Worm (Caenorhabditis elegans) whole organism, L4 larva: ENCODE measurements around the gene Y41G9A.6.

Source experiments
- D1046.2 ChIP-seq: fragments of 200-800 bp; sonication (Bioruptor generic); IDR thresholded peaks from 2 replicates; pipeline ENCODE4 v1.3.6; 2022; ENCODE audit warnings: missing genetic modification characterization, missing compliant biosample characterization
- F37D6.2 ChIP-seq: sonication (generic microtip); optimal IDR thresholded peaks from 2 replicates; lab custom pipeline; 2016; ENCODE audit warnings: mild to moderate bottlenecking, missing genetic modification characterization, missing compliant biosample characterization
- ceh-82 ChIP-seq: sonication (generic microtip); optimal IDR thresholded peaks from 2 replicates; lab custom pipeline; 2017; ENCODE audit warnings: missing biosample characterization, missing genetic modification characterization
- ctbp-1 ChIP-seq: fragments of 200-800 bp; sonication (Bioruptor generic); IDR thresholded peaks from 2 replicates; pipeline ENCODE4 v1.3.6; 2022; ENCODE audit warnings: missing genetic modification reagents, missing genetic modification characterization, missing compliant biosample characterization
- daf-16 ChIP-seq, 3 experiments: sonication (generic microtip); optimal IDR thresholded peaks; 2 replicates each; lab custom pipeline; 2016 to 2017; ENCODE audit warnings: missing genetic modification characterization in 3 of 3, missing genetic modification reagents in 3 of 3, mild to moderate bottlenecking in 2 of 3, missing compliant biosample characterization in 2 of 3, missing biosample characterization in 1 of 3, moderate library complexity in 1 of 3
- dmd-6 ChIP-seq: fragments of 200-800 bp; sonication (Bioruptor generic); IDR thresholded peaks from 2 replicates; pipeline ENCODE4 v1.3.6; 2022; ENCODE audit warnings: missing genetic modification reagents, missing genetic modification characterization, missing compliant biosample characterization
- dmd-9 ChIP-seq: fragments of 200-800 bp; sonication (Bioruptor generic); IDR thresholded peaks from 2 replicates; pipeline ENCODE4 v1.3.6; 2022; ENCODE audit warnings: missing genetic modification reagents, missing genetic modification characterization, missing compliant biosample characterization
- duxl-1 ChIP-seq: sonication (generic microtip); optimal IDR thresholded peaks from 2 replicates; lab custom pipeline; 2016; ENCODE audit warnings: mild to moderate bottlenecking, missing genetic modification characterization, moderate library complexity, missing compliant biosample characterization; ENCODE audit not compliant: poor library complexity
- dve-1 ChIP-seq: sonication (generic microtip); optimal IDR thresholded peaks from 2 replicates; lab custom pipeline; 2017; ENCODE audit warnings: antibody characterized with exemption, mild to moderate bottlenecking, missing genetic modification characterization, missing compliant biosample characterization; ENCODE audit not compliant: insufficient read depth
- egl-27 ChIP-seq: sonication (generic microtip); optimal IDR thresholded peaks from 3 replicates; lab custom pipeline; 2017; ENCODE audit warnings: missing biosample characterization, missing genetic modification reagents, missing genetic modification characterization
- egl-43 ChIP-seq: fragments of 200-800 bp; sonication (Bioruptor generic); IDR thresholded peaks from 2 replicates; pipeline ENCODE4 v1.3.6; 2022; ENCODE audit warnings: missing genetic modification reagents, missing genetic modification characterization, missing compliant biosample characterization
- hif-1 ChIP-seq, 2 experiments: sonication (generic microtip); optimal IDR thresholded peaks; 2 replicates each; lab custom pipeline; 2016 to 2017; ENCODE audit warnings: missing compliant biosample characterization in 2 of 2, missing genetic modification characterization in 2 of 2, missing genetic modification reagents in 2 of 2, missing genotype in 2 of 2, mild to moderate bottlenecking in 1 of 2
- hlh-11 ChIP-seq: fragments of 200-800 bp; sonication (Bioruptor generic); optimal IDR thresholded peaks from 2 replicates; lab custom pipeline; 2018; ENCODE audit warnings: mild to moderate bottlenecking, missing genetic modification characterization, missing compliant biosample characterization
- hlh-30 ChIP-seq: sonication (generic microtip); optimal IDR thresholded peaks from 2 replicates; lab custom pipeline; 2017; ENCODE audit warnings: antibody characterized with exemption, mild to moderate bottlenecking, missing genetic modification characterization, missing compliant biosample characterization; ENCODE audit not compliant: insufficient read depth
- hmg-1.1 ChIP-seq: fragments of 200-800 bp; sonication (Bioruptor generic); IDR thresholded peaks from 2 replicates; pipeline ENCODE4 v1.3.6; 2022; ENCODE audit warnings: missing genetic modification reagents, missing genetic modification characterization, missing compliant biosample characterization
- lim-7 ChIP-seq: fragments of 200-800 bp; sonication (Bioruptor generic); IDR thresholded peaks from 2 replicates; pipeline ENCODE4 v1.3.6; 2022; ENCODE audit warnings: missing genetic modification characterization, missing compliant biosample characterization
- lin-15B ChIP-seq: fragments of 150-350 bp; sonication (generic microtip); optimal IDR thresholded peaks from 3 replicates; lab custom pipeline; 2014; ENCODE audit warnings: missing biosample characterization, missing genetic modification characterization
- lin-29 ChIP-seq: fragments of 200-800 bp; sonication (Bioruptor generic); IDR thresholded peaks from 2 replicates; pipeline ENCODE4 v1.3.6; 2022; ENCODE audit warnings: missing genetic modification reagents, missing genetic modification characterization, missing compliant biosample characterization
- mdt-29 ChIP-seq: fragments of 200-800 bp; sonication (Bioruptor generic); IDR thresholded peaks from 2 replicates; pipeline ENCODE4 v1.3.6; 2022; ENCODE audit warnings: missing genetic modification reagents, missing genetic modification characterization, missing compliant biosample characterization
- mep-1 ChIP-seq: fragments of 150-350 bp; sonication (generic microtip); optimal IDR thresholded peaks from 3 replicates; lab custom pipeline; 2014; ENCODE audit warnings: missing biosample characterization, missing genetic modification characterization
- mes-2 ChIP-seq: sonication (generic microtip); optimal IDR thresholded peaks from 2 replicates; lab custom pipeline; 2016; ENCODE audit warnings: missing genotype, mild to moderate bottlenecking, missing genetic modification characterization, missing compliant biosample characterization; ENCODE audit not compliant: poor library complexity, severe bottlenecking
- nhr-10 ChIP-seq: fragments of 150-350 bp; optimal IDR thresholded peaks from 2 replicates; lab custom pipeline; 2014; ENCODE audit warnings: missing biosample characterization, missing genetic modification characterization
- nhr-11 ChIP-seq: fragments of 150-350 bp; optimal IDR thresholded peaks from 2 replicates; lab custom pipeline; 2014; ENCODE audit warnings: missing biosample characterization, missing genetic modification characterization
- nhr-237 ChIP-seq: sonication (generic microtip); optimal IDR thresholded peaks from 2 replicates; lab custom pipeline; 2017; ENCODE audit warnings: missing biosample characterization, missing genetic modification characterization
- nhr-25 ChIP-seq: sonication (generic microtip); optimal IDR thresholded peaks from 2 replicates; lab custom pipeline; 2017; ENCODE audit warnings: missing genetic modification characterization, mild to moderate bottlenecking, missing compliant biosample characterization, antibody characterized with exemption, moderate library complexity, borderline replicate concordance; ENCODE audit not compliant: insufficient read depth
- nhr-28 ChIP-seq: fragments of 150-350 bp; optimal IDR thresholded peaks from 2 replicates; lab custom pipeline; 2014; ENCODE audit warnings: missing biosample characterization, missing genetic modification characterization
- php-3 ChIP-seq: fragments of 200-800 bp; sonication (Bioruptor generic); IDR thresholded peaks from 2 replicates; pipeline ENCODE4 v1.3.6; 2022; ENCODE audit warnings: missing genetic modification reagents, missing genetic modification characterization, missing compliant biosample characterization
- pqm-1 ChIP-seq: sonication (generic microtip); optimal IDR thresholded peaks from 2 replicates; lab custom pipeline; 2017; ENCODE audit warnings: missing biosample characterization, missing genetic modification characterization
- snpc-4 ChIP-seq: fragments of 150-350 bp; optimal IDR thresholded peaks from 2 replicates; lab custom pipeline; 2014; ENCODE audit warnings: missing biosample characterization, missing genetic modification characterization
- spr-1 ChIP-seq: sonication (generic microtip); optimal IDR thresholded peaks from 2 replicates; lab custom pipeline; 2016; ENCODE audit warnings: mild to moderate bottlenecking, missing genetic modification characterization, missing compliant biosample characterization
- unc-130 ChIP-seq: sonication (generic microtip); optimal IDR thresholded peaks from 2 replicates; lab custom pipeline; 2016; ENCODE audit warnings: missing genetic modification reagents, missing genetic modification characterization, missing compliant biosample characterization
- vab-7 ChIP-seq: fragments of 200-800 bp; sonication (Bioruptor generic); IDR thresholded peaks from 2 replicates; pipeline ENCODE4 v1.3.6; 2022; ENCODE audit warnings: missing genetic modification reagents, missing genetic modification characterization, missing compliant biosample characterization
- zfp-2 ChIP-seq: sonication (generic microtip); optimal IDR thresholded peaks from 2 replicates; lab custom pipeline; 2016; ENCODE audit warnings: mild to moderate bottlenecking, missing genetic modification characterization, missing compliant biosample characterization
- zip-11 ChIP-seq: fragments of 200-800 bp; sonication (Bioruptor generic); IDR thresholded peaks from 2 replicates; pipeline ENCODE4 v1.3.6; 2022; ENCODE audit warnings: missing genetic modification characterization, missing compliant biosample characterization
- ztf-7 ChIP-seq: fragments of 150-350 bp; optimal IDR thresholded peaks from 2 replicates; lab custom pipeline; 2014; ENCODE audit warnings: missing biosample characterization, missing genetic modification characterization

Y41G9A.6 gene

DNA sequence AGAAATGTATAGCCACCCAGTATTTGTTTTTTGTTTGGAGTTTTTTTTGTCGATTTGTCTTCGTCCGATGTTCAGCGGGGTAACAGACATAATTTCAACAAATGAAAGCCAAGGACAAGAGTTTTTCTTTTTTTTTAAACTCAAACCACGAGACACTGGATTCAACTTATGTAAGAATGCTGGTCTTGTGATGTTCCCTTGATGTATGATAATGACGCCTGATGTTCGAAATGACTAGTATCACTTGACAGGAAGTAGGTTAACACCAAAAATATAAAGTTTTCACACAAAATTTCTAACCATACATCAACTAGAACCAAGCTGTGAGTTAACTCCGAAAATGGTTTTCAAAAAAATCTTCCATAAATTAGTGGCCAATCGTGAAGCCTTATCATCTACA is 33.4 kb downstream of the Y41G9A.6 start:
- TF ChIP-seq mep-1 (tag; lab: Kevin White, UChicago): peak; percentile 13
- peak; percentile 2 for TF ChIP-seq nhr-28 (tag; lab: Kevin White, UChicago)
- no peak for TF ChIP-seq lin-29 (GFP tag; lab: Robert Waterston, UW)
- 0 out of 2 replicates have a peak, but pooled peaks have one; percentile 28 for TF ChIP-seq mdt-29 (GFP tag; lab: Robert Waterston, UW)
- TF ChIP-seq dmd-9 (GFP tag; lab: Robert Waterston, UW): no peak
- TF ChIP-seq mes-2 (tag; lab: Kevin White, UChicago): no peak
- TF ChIP-seq zip-11 (GFP tag; lab: Robert Waterston, UW): no peak
- no peak for TF ChIP-seq duxl-1 (tag; lab: Kevin White, UChicago)
- peak; percentile 25; the same call in 1 of the 2 replicates for TF ChIP-seq dmd-6
- TF ChIP-seq nhr-237 (tag; lab: Kevin White, UChicago): no peak
- TF ChIP-seq lin-15B (tag; lab: Kevin White, UChicago): no peak
- TF ChIP-seq hlh-30 (tag; lab: Kevin White, UChicago): peak; percentile 91
- peak; percentile 16 for TF ChIP-seq dve-1
- TF ChIP-seq F37D6.2 (tag; lab: Kevin White, UChicago): no peak
- no peak for TF ChIP-seq D1046.2 (GFP tag; lab: Robert Waterston, UW)
- TF ChIP-seq lim-7: no peak
- TF ChIP-seq nhr-11: no peak
- TF ChIP-seq egl-43 (GFP tag; lab: Robert Waterston, UW): no peak
- TF ChIP-seq snpc-4 (tag; lab: Kevin White, UChicago): no peak

DNA sequence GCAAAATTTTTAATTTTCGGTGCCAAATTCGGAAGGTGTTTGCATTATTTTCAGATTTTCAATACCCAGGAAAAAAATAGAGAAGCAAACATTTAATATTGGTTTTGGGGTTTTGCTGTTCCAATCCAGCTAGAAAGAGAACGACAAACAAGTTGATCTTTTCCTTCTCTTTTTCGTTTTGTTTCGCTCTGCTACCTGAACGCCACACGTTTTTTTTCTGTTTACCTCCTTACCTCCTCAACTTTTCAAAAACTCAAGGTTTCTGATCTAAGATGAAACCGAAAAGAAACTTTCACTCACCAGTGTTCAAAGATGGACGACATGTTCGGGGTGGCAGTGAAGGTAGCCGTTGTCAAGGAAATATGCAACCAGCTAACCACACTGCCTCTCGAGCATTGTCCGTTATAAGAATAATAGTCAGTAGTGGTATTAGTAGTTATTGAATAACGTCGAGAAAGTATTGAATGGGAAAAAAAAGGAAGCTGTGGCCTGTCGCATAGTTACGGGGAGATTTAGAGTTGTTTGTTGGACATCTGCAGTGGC is 34.1 kb downstream of the Y41G9A.6 start:
- no peak for TF ChIP-seq unc-130
- peak; percentile 8 for TF ChIP-seq hmg-1.1 (GFP tag; lab: Robert Waterston, UW)

- TF ChIP-seq daf-16 (GFP tag; optimal IDR thresholded peaks at IDR 0.05; lab: Kevin White, UChicago) (no peak), daf-16 (tag; optimal IDR thresholded peaks at IDR 0.05; lab: Kevin White, UChicago) (peak; percentile 99), php-3 (GFP tag; lab: Robert Waterston, UW) (0 out of 2 replicates have a peak, but pooled peaks have one; percentile 48), mdt-29 (GFP tag; lab: Robert Waterston, UW) (no peak), hlh-30 (tag; lab: Kevin White, UChicago) (peak; percentile 6), egl-27 (no peak), nhr-10 (tag; lab: Kevin White, UChicago) (no peak), nhr-25 (tag; lab: Kevin White, UChicago) (no peak), dve-1 (peak; percentile 58), dmd-9 (GFP tag; lab: Robert Waterston, UW) (no peak), spr-1 (tag; lab: Kevin White, UChicago) (no peak), zfp-2 (tag; lab: Kevin White, UChicago) (no peak), unc-130 (no peak), pqm-1 (peak; percentile 50), vab-7 (no peak), ceh-82 (no peak), nhr-28 (tag; lab: Kevin White, UChicago) (peak; percentile 33), hlh-11 (peak; percentile 37), hif-1 (tag; optimal IDR thresholded peaks at IDR 0.05; lab: Kevin White, UChicago) (no peak), F37D6.2 (tag; lab: Kevin White, UChicago) (no peak), ctbp-1 (GFP tag; lab: Robert Waterston, UW) (no peak), ztf-7 (tag; lab: Kevin White, UChicago) (no peak)
Observed at ce11 chrX:2966252-2966651, 37.4 kb downstream of the Y41G9A.6 start.
